Worm (Caenorhabditis elegans): ENCODE results near the gene irld-49.

The irld-49 gene

DNA sequence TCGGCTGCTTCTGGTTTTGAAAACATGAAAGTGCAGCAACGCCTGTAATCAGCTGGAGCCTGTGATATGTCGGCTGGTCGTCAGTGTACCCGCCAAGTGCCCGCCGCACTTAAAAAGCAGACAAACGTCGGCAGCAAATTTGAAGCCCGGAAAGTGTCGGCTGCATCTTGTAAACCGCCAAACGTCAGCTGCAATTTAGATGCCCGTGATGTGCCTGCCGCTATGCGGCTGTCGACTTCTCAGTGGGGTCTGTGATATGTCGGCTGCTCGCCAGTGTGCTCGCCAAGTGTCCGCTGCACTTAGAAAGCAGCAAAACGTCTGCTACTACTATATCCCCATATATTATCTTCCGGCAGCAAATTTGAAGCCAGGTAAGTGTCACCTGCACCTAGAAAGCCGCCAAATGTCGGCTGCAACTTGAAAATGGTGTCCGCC lies 43.2 kb downstream of the irld-49 start (continued):
- peak; percentile 52; the same call in 1 of the 2 replicates for TF ChIP-seq lin-26 (GFP tag; IDR thresholded peaks at IDR 0.05)

DNA sequence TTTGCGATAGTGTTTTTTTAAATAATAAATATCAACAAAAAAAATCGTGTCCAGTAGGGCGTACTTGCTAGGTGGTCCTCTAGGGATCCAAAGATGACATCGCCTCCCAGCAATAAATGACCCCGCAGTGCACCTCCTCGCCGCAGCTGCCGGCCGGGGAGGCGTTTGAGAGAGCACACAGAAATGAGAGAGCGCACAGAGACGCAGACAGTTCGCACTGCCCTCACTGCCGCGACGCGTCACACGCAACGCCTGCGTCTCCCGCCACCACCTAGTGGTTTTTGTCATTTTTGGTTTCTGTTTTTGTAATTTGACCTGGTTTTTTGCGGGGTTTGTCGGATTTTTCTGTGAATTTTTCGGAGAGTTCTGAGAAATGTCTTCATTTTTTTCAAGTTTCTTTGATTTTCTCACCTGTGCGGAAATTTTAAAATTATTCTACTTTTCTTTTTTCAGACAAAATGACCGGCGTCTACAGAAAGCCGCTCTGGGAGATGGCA lies 43.9 kb downstream of the irld-49 start, which contains the start of gene lido-7:
Gene lido-7 (plus strand): TSS at position 447 of the 497 bp plus-strand sequence.
- TF ChIP-seq rcor-1 (GFP tag; IDR thresholded peaks at IDR 0.05) (0 out of 2 replicates have a peak, but pooled peaks have one; percentile 17), T26A5.8 (tag; optimal IDR thresholded peaks at IDR 0.05) (no peak), hmg-1.2 (GFP tag; IDR thresholded peaks at IDR 0.05) (peak; percentile 94), mel-28 (tag; optimal IDR thresholded peaks at IDR 0.05; ENCODE audit: borderline replicate concordance) (no peak), dpl-1 (GFP tag; optimal IDR thresholded peaks at IDR 0.05) (no peak), C17E4.6 (GFP tag; IDR thresholded peaks at IDR 0.05) (no peak), ekl-4 (GFP tag; IDR thresholded peaks at IDR 0.05) (0 out of 2 replicates have a peak, but pooled peaks have one; percentile 19), madf-10 (tag; optimal IDR thresholded peaks at IDR 0.05) (peak; percentile 11), tbx-9 (tag; optimal IDR thresholded peaks at IDR 0.05; ENCODE audit: borderline replicate concordance) (no peak), pha-4 (tag; optimal IDR thresholded peaks at IDR 0.05) (no peak), mcd-1 (GFP tag; IDR thresholded peaks at IDR 0.05) (peak; percentile 61), zfh-2 (GFP tag; conservative IDR thresholded peaks at IDR 0.05) (peak; percentile 89), efl-1 (GFP tag; optimal IDR thresholded peaks at IDR 0.05) (peak; percentile 16), mxl-1 (tag; optimal IDR thresholded peaks at IDR 0.05) (no peak), cebp-1 (GFP tag; IDR thresholded peaks at IDR 0.05) (peak; percentile 27; the same call in 1 of the 2 replicates), cebp-1 (tag; optimal IDR thresholded peaks at IDR 0.05) (peak; percentile 51), unc-130 (GFP tag; optimal IDR thresholded peaks at IDR 0.05) (no peak), ceh-27 (GFP tag; optimal IDR thresholded peaks at IDR 0.05) (peak; percentile 63), madf-8 (GFP tag; conservative IDR thresholded peaks at IDR 0.05) (0 out of 2 replicates have a peak, but pooled peaks have one; percentile 20), K12H6.12 (tag; optimal IDR thresholded peaks at IDR 0.05) (peak; percentile 29), nhr-27 (tag; optimal IDR thresholded peaks at IDR 0.05) (no peak), ceh-100 (GFP tag; IDR thresholded peaks at IDR 0.05) (peak; percentile 74), madf-3 (GFP tag; IDR thresholded peaks at IDR 0.05) (peak; percentile 85), K11D2.4 (GFP tag; IDR thresholded peaks at IDR 0.05) (0 out of 2 replicates have a peak, but pooled peaks have one; percentile 26), lag-1 (GFP tag; IDR thresholded peaks at IDR 0.05) (no peak), madf-6 (GFP tag; IDR thresholded peaks at IDR 0.05) (peak; percentile 50; the same call in 1 of the 2 replicates), F55B11.4 (tag; optimal IDR thresholded peaks at IDR 0.05; ENCODE audit: borderline replicate concordance, insufficient read depth) (no peak), tbp1 (GFP tag; optimal IDR thresholded peaks at IDR 0.05) (no peak), mes-4 (tag; optimal IDR thresholded peaks at IDR 0.05) (no peak), Y53G8AR.9 (GFP tag; conservative IDR thresholded peaks at IDR 0.05) (no peak), him-1 (tag; optimal IDR thresholded peaks at IDR 0.05) (no peak), nhr-80 (tag; optimal IDR thresholded peaks at IDR 0.05) (peak; percentile 58), dox-1 (GFP tag; IDR thresholded peaks at IDR 0.05) (peak; percentile 36; the same call in 1 of the 2 replicates), tlf-1 (GFP tag; optimal IDR thresholded peaks at IDR 0.05) (no peak), rec-8 (tag; optimal IDR thresholded peaks at IDR 0.05) (no peak), attf-5 (GFP tag; optimal IDR thresholded peaks at IDR 0.05) (peak; percentile 74), egrh-3 (GFP tag; IDR thresholded peaks at IDR 0.05) (peak; percentile 83; the same call in 1 of the 2 replicates), pbrm-1 (GFP tag; IDR thresholded peaks at IDR 0.05) (no peak), ztf-25 (GFP tag; IDR thresholded peaks at IDR 0.05) (no peak), somi-1 (GFP tag; optimal IDR thresholded peaks at IDR 0.05) (no peak), T07F8.4 (tag; optimal IDR thresholded peaks at IDR 0.05) (no peak), F23B12.7 (tag; optimal IDR thresholded peaks at IDR 0.05; ENCODE audit: insufficient read depth) (peak; percentile 44), hlh-12 (tag; optimal IDR thresholded peaks at IDR 0.05) (no peak), egl-18 (GFP tag; IDR thresholded peaks at IDR 0.05) (0 out of 2 replicates have a peak, but pooled peaks have one; percentile 55)
